Fruit fly (Drosophila melanogaster): ENCODE data around the gene Golgin104.

dm6 chr3L:16326657-16327056 lies 25.1 kb downstream of the Golgin104 start, which contains the start of the genes CG13040 and CG13039:
- TF ChIP-seq CG8478 (optimal IDR thresholded peaks at IDR 0.05) (no peak), CTCF (optimal IDR thresholded peaks at IDR 0.05) (no peak)
